Worm (Caenorhabditis elegans) whole organism, early embryonic: ENCODE data around the gene drh-1.

ENCODE experiments used
- B0310.2 ChIP-seq: sonication (generic microtip); optimal IDR thresholded peaks from 2 replicates; lab custom pipeline; 2016; ENCODE audit warnings: mild to moderate bottlenecking, missing genetic modification characterization, missing compliant biosample characterization
- F13C5.2 ChIP-seq: sonication (generic microtip); optimal IDR thresholded peaks from 2 replicates; lab custom pipeline; 2017; ENCODE audit warnings: mild to moderate bottlenecking, missing genetic modification characterization, inconsistent platforms, missing compliant biosample characterization
- aly-1 ChIP-seq: sonication (generic microtip); optimal IDR thresholded peaks from 2 replicates; lab custom pipeline; 2016; ENCODE audit warnings: missing genetic modification characterization, missing compliant biosample characterization
- ama-1 ChIP-seq: fragments of 150-350 bp; optimal IDR thresholded peaks from 2 replicates; lab custom pipeline; 2014
- ceh-13 ChIP-seq: fragments of 200-800 bp; sonication (Bioruptor generic); optimal IDR thresholded peaks from 2 replicates; lab custom pipeline; 2018; ENCODE audit warnings: mild to moderate bottlenecking, missing genetic modification characterization, missing compliant biosample characterization
- ceh-36 ChIP-seq: sonication (generic microtip); optimal IDR thresholded peaks from 2 replicates; lab custom pipeline; 2016; ENCODE audit warnings: missing genetic modification characterization, inconsistent platforms, missing compliant biosample characterization
- ets-7 ChIP-seq: sonication (generic microtip); optimal IDR thresholded peaks from 2 replicates; lab custom pipeline; 2016; ENCODE audit warnings: missing genotype, missing genetic modification characterization, missing compliant biosample characterization
- flt-1 ChIP-seq: fragments of 200-800 bp; sonication (Bioruptor generic); IDR thresholded peaks from 2 replicates; pipeline ENCODE4 v1.3.6; 2022; ENCODE audit warnings: missing genetic modification characterization, missing compliant biosample characterization
- hmbx-1 ChIP-seq: sonication (generic microtip); optimal IDR thresholded peaks from 2 replicates; lab custom pipeline; 2016; ENCODE audit warnings: mild to moderate bottlenecking, missing genetic modification characterization, missing compliant biosample characterization
- hmg-4 ChIP-seq: fragments of 200-800 bp; sonication (Bioruptor generic); optimal IDR thresholded peaks from 2 replicates; lab custom pipeline; 2018; ENCODE audit warnings: mild to moderate bottlenecking, missing genetic modification characterization, missing compliant biosample characterization
- hnd-1 ChIP-seq: sonication (generic microtip); optimal IDR thresholded peaks from 2 replicates; lab custom pipeline; 2016; ENCODE audit warnings: missing genetic modification characterization, missing compliant biosample characterization
- pes-1 ChIP-seq: fragments of 200-800 bp; sonication (Bioruptor generic); IDR thresholded peaks from 2 replicates; pipeline ENCODE4 v1.3.6; 2022; ENCODE audit warnings: missing genetic modification reagents, missing genetic modification characterization, missing compliant biosample characterization
- scrt-1 ChIP-seq: fragments of 200-800 bp; sonication (Bioruptor generic); IDR thresholded peaks from 2 replicates; pipeline ENCODE4 v1.3.6; 2022; ENCODE audit warnings: missing genetic modification characterization, missing compliant biosample characterization
- sea-1 ChIP-seq: fragments of 200-800 bp; sonication (Bioruptor generic); conservative IDR thresholded peaks from 2 replicates; pipeline ENCODE4 v1.3.6; 2022; ENCODE audit warnings: missing genetic modification characterization, missing compliant biosample characterization
- tbx-11 ChIP-seq: fragments of 200-800 bp; sonication (Bioruptor generic); IDR thresholded peaks from 2 replicates; pipeline ENCODE4 v1.3.6; 2022; ENCODE audit warnings: missing genetic modification characterization, missing compliant biosample characterization
- tbx-37 ChIP-seq: fragments of 200-800 bp; sonication (Bioruptor generic); conservative IDR thresholded peaks from 2 replicates; pipeline ENCODE4 v1.3.6; 2022; ENCODE audit warnings: missing genetic modification reagents, missing genetic modification characterization, missing compliant biosample characterization
- tra-4 ChIP-seq: sonication (generic microtip); optimal IDR thresholded peaks from 2 replicates; lab custom pipeline; 2017; ENCODE audit warnings: missing genetic modification characterization, missing compliant biosample characterization

The drh-1 gene

DNA sequence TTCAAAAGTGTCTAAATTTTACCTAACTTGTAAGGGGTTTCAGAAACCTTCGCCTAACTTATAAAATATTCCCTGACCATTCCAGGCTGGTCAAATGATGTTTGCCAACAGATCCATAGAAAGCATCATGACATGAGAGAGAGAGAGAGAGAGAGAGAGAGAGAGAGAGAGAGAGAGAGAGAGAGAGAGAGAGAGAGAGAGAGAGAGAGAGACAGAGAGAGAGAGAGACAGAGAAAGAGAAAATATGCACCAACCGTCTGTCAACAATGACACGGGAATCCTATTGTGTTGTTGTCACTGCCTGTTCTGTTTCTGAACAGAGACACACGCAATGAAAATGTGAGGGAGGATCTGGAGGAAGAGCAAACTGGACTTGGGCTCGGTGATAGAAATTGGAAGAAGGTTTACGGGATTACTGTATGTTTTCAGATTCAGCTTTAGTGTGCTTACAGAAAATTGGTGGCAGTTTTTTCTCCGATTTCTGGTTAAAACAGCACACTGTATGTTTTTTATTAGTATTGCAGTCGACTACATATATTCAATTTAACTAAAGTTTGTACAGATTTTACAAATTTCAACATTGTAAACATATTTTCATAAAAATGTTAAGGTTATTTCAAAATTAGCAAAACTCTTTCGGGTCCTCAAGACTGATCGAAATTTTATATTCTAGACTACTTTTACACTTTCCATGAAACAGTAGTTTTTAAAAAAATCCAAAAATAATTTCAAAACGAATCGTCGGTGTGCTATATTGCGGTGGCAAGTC lies 37.0 kb downstream of the drh-1 start:
- no peak for TF ChIP-seq tbx-11 (GFP tag; lab: Robert Waterston, UW)
- TF ChIP-seq flt-1: no peak
- TF ChIP-seq tbx-37 (GFP tag; lab: Robert Waterston, UW): no peak
- no peak for TF ChIP-seq ama-1 (lab: Kevin White, UChicago)
- no peak for TF ChIP-seq hmg-4 (GFP tag; lab: Kevin White, UChicago)
- TF ChIP-seq ceh-36 (tag; lab: Kevin White, UChicago): no peak
- no peak for TF ChIP-seq sea-1
- no peak for TF ChIP-seq hmbx-1
- TF ChIP-seq tra-4 (tag; lab: Kevin White, UChicago): no peak
- TF ChIP-seq aly-1 (tag; lab: Kevin White, UChicago): no peak
- TF ChIP-seq F13C5.2 (tag; lab: Kevin White, UChicago): no peak
- no peak for TF ChIP-seq scrt-1 (GFP tag; lab: Robert Waterston, UW)
- TF ChIP-seq ets-7 (tag; lab: Kevin White, UChicago): no peak
- TF ChIP-seq ceh-13 (GFP tag; lab: Kevin White, UChicago): no peak
- no peak for TF ChIP-seq pes-1 (GFP tag; lab: Robert Waterston, UW)
- TF ChIP-seq hnd-1 (tag; lab: Kevin White, UChicago): no peak

ce11 chrIV:6574343-6574742 lies 38.8 kb downstream of the drh-1 start:
- no peak for TF ChIP-seq tbx-11 (GFP tag; lab: Robert Waterston, UW)
- TF ChIP-seq ets-7 (tag; lab: Kevin White, UChicago): no peak
- no peak for TF ChIP-seq hmbx-1
- TF ChIP-seq ceh-36 (tag; lab: Kevin White, UChicago): no peak
- TF ChIP-seq ama-1 (lab: Kevin White, UChicago): no peak

DNA sequence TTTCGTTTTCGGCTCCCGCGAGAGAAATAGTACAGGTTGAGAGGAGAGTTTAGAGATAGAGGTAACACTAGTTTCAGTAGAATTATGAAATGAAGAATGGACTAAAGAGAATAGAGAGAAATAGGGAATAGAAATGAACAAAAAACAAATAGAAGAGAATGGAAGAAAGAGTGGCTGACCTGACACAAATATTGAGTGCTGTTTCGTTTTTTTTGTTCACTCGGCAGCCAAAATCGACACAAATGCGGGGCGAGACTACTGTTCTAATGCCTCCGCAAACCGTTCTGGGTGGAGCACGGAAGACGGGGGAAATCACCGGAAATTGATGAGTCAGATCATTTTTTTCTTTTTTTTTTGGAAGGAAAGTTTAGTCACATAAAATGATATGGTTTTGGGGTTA lies 40.5 kb downstream of the drh-1 start:
- no peak for TF ChIP-seq sea-1
- no peak for TF ChIP-seq hnd-1 (tag; lab: Kevin White, UChicago)
- no peak for TF ChIP-seq flt-1
- TF ChIP-seq tbx-11 (GFP tag; lab: Robert Waterston, UW): no peak
- no peak for TF ChIP-seq pes-1 (GFP tag; lab: Robert Waterston, UW)
- no peak for TF ChIP-seq ama-1 (lab: Kevin White, UChicago)
- no peak for TF ChIP-seq ets-7 (tag; lab: Kevin White, UChicago)
- TF ChIP-seq ceh-36 (tag; lab: Kevin White, UChicago): no peak
- no peak for TF ChIP-seq F13C5.2 (tag; lab: Kevin White, UChicago)
- no peak for TF ChIP-seq aly-1 (tag; lab: Kevin White, UChicago)
- no peak for TF ChIP-seq tbx-37 (GFP tag; lab: Robert Waterston, UW)
- no peak for TF ChIP-seq scrt-1 (GFP tag; lab: Robert Waterston, UW)
- TF ChIP-seq hmg-4 (GFP tag; lab: Kevin White, UChicago): no peak
- no peak for TF ChIP-seq B0310.2 (tag; lab: Kevin White, UChicago)
- TF ChIP-seq hmbx-1: no peak
- no peak for TF ChIP-seq tra-4 (tag; lab: Kevin White, UChicago)

DNA sequence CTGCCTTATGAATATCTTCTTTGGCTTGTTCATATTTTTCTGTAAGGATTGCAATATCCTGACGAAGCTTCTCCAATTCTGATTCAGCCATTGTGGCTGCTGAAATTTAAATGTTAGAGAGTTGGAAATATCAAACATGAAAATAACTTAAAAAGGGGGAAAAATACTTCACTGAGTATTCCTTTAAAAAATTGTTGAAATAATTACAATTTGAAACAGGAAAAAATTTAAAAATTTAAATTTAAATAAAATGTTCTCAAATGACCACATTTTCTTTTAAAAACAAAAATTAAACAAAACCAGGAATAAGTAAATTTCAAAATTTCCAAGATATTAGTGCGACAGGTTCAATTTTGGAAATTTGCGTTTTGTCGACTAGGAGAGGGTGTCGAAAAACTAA lies 40.9 kb downstream of the drh-1 start, which contains the start of gene bicd-1:
bicd-1 (minus strand) TSS at position 101 of the 400 bp plus-strand sequence.
- TF ChIP-seq pes-1 (GFP tag; lab: Robert Waterston, UW) (no peak), ets-7 (tag; lab: Kevin White, UChicago) (no peak), hmg-4 (GFP tag; lab: Kevin White, UChicago) (no peak), scrt-1 (GFP tag; lab: Robert Waterston, UW) (no peak), hmbx-1 (no peak), tbx-11 (GFP tag; lab: Robert Waterston, UW) (no peak), ceh-36 (tag; lab: Kevin White, UChicago) (no peak), aly-1 (tag; lab: Kevin White, UChicago) (no peak), ama-1 (lab: Kevin White, UChicago) (no peak), tra-4 (tag; lab: Kevin White, UChicago) (no peak), B0310.2 (tag; lab: Kevin White, UChicago) (no peak), F13C5.2 (tag; lab: Kevin White, UChicago) (no peak), ceh-13 (GFP tag; lab: Kevin White, UChicago) (no peak), sea-1 (no peak)

- TF ChIP-seq flt-1 (no peak), ceh-13 (GFP tag; lab: Kevin White, UChicago) (no peak)
Observed at ce11 chrIV:6565605-6566004, 47.5 kb downstream of the drh-1 start.

- TF ChIP-seq hmg-4 (GFP tag; lab: Kevin White, UChicago): no peak
Observed at ce11 chrIV:6562039-6562438, 51.1 kb downstream of the drh-1 start.

DNA sequence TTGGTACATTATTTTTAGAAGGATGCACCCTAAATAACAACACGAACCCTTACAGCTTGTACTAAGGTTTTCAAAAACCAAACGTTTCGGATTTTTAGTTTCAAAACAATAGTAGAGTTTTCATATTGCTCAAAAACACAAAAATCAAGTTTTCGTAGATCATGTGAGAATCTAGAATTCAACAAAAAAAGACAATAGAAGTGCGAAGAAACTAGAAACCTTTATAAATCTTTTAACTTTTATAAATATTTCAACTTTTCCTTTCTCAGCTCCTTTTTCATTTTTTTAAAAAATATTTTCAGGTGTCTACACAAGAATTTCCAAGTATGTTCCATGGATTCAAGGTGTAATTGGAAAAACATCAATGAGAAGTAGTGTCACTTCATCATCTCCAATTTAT lies 52.7 kb downstream of the drh-1 start, which contains the start of gene best-9:
best-9 (plus strand) TSS at position 301 of the 400 bp plus-strand sequence.
- TF ChIP-seq flt-1: no peak
- TF ChIP-seq hmg-4 (GFP tag; lab: Kevin White, UChicago): no peak
- TF ChIP-seq ama-1 (lab: Kevin White, UChicago): no peak
- TF ChIP-seq hmbx-1: no peak
- no peak for TF ChIP-seq ceh-36 (tag; lab: Kevin White, UChicago)
- no peak for TF ChIP-seq sea-1
- no peak for TF ChIP-seq pes-1 (GFP tag; lab: Robert Waterston, UW)
- no peak for TF ChIP-seq F13C5.2 (tag; lab: Kevin White, UChicago)
- TF ChIP-seq ets-7 (tag; lab: Kevin White, UChicago): no peak
- TF ChIP-seq hnd-1 (tag; lab: Kevin White, UChicago): no peak
- no peak for TF ChIP-seq scrt-1 (GFP tag; lab: Robert Waterston, UW)
- TF ChIP-seq B0310.2 (tag; lab: Kevin White, UChicago): no peak
- TF ChIP-seq tbx-11 (GFP tag; lab: Robert Waterston, UW): no peak
- no peak for TF ChIP-seq aly-1 (tag; lab: Kevin White, UChicago)
- TF ChIP-seq tra-4 (tag; lab: Kevin White, UChicago): no peak
- TF ChIP-seq tbx-37 (GFP tag; lab: Robert Waterston, UW): no peak
- no peak for TF ChIP-seq ceh-13 (GFP tag; lab: Kevin White, UChicago)
